Worm (Caenorhabditis elegans) whole organism, L1 larva: ENCODE measurements around the gene fbxa-104.

Source experiments
- lin-13 ChIP-seq: fragments of 150-350 bp; optimal IDR thresholded peaks from 2 replicates; lab custom pipeline; 2014; ENCODE audit warnings: missing biosample characterization, missing genetic modification reagents, missing genetic modification characterization
- lin-15B ChIP-seq: fragments of 150-350 bp; sonication (generic microtip); optimal IDR thresholded peaks from 3 replicates; lab custom pipeline; 2014; ENCODE audit warnings: missing biosample characterization, missing genetic modification characterization
- sox-4 ChIP-seq: sonication (generic microtip); optimal IDR thresholded peaks from 2 replicates; lab custom pipeline; 2016; ENCODE audit warnings: missing genetic modification characterization, missing compliant biosample characterization
- sptf-1 ChIP-seq: fragments of 150-350 bp; optimal IDR thresholded peaks from 2 replicates; lab custom pipeline; 2014; ENCODE audit warnings: missing biosample characterization, missing genetic modification characterization
- sup-37 ChIP-seq: fragments of 200-800 bp; sonication (Bioruptor generic); optimal IDR thresholded peaks from 2 replicates; lab custom pipeline; 2018; ENCODE audit warnings: mild to moderate bottlenecking, missing genetic modification characterization, missing compliant biosample characterization
- unc-86 ChIP-seq: sonication (generic microtip); optimal IDR thresholded peaks from 2 replicates; lab custom pipeline; 2016; ENCODE audit warnings: missing genetic modification characterization, missing compliant biosample characterization
- zip-4 ChIP-seq: fragments of 200-800 bp; sonication (Bioruptor generic); optimal IDR thresholded peaks from 2 replicates; lab custom pipeline; 2018; ENCODE audit warnings: mild to moderate bottlenecking, missing genetic modification characterization, moderate library complexity, missing compliant biosample characterization

- TF ChIP-seq lin-13 (GFP tag; lab: Kevin White, UChicago): no peak
- no peak for TF ChIP-seq sox-4 (tag; lab: Kevin White, UChicago)
- TF ChIP-seq lin-15B (tag; lab: Kevin White, UChicago): no peak
- no peak for TF ChIP-seq unc-86 (tag; lab: Kevin White, UChicago)
- TF ChIP-seq sup-37 (GFP tag; lab: Kevin White, UChicago): no peak
- TF ChIP-seq zip-4 (GFP tag; lab: Kevin White, UChicago): no peak
- no peak for TF ChIP-seq sptf-1
These were observed 43.7 kb downstream of the fbxa-104 start, which contains the start of gene srh-251 for ce11 chrV:15379817-15380216.
